Worm (Caenorhabditis elegans): ENCODE measurements around the gene sec-6.

ce11 chrII:5336035-5336376 is 23.3 kb upstream of the sec-6 start:
- no peak for TF ChIP-seq peb-1 (tag; optimal IDR thresholded peaks at IDR 0.05)
- TF ChIP-seq F13H6.1 (tag; optimal IDR thresholded peaks at IDR 0.05): peak; percentile 79
- TF ChIP-seq ztf-11 (tag; optimal IDR thresholded peaks at IDR 0.05): no peak
- no peak for TF ChIP-seq mdl-1 (tag; optimal IDR thresholded peaks at IDR 0.05)
- TF ChIP-seq fos-1 (tag; optimal IDR thresholded peaks at IDR 0.05): peak; percentile 92

All from whole organism, L2 larva.